Worm (Caenorhabditis elegans): ENCODE data around the gene ttbk-2.1.

Gene ttbk-2.1

ce11 chrIV:5272518-5272917 lies 14.0 kb downstream of the ttbk-2.1 start, which contains the start of gene F36H12.3:
Gene F36H12.3 (plus strand): TSS chrIV:5272818.
- TF ChIP-seq Y48G9A.11 (GFP tag; IDR thresholded peaks at IDR 0.05), result no peak
- TF ChIP-seq F44E2.7 (GFP tag; IDR thresholded peaks at IDR 0.05), result no peak
- TF ChIP-seq unc-62 (GFP tag; optimal IDR thresholded peaks at IDR 0.05 in 1 of 2), result peak in 1 of 2 experiments; percentile 65
- TF ChIP-seq unc-62 (tag; optimal IDR thresholded peaks at IDR 0.05), result no peak

- peak; percentile 60; the same call in 1 of the 2 replicates for TF ChIP-seq set-16 (GFP tag; IDR thresholded peaks at IDR 0.05)
- peak in 1 of 2 experiments; percentile 54 for TF ChIP-seq unc-62 (GFP tag; optimal IDR thresholded peaks at IDR 0.05 in 1 of 2)
- no peak for TF ChIP-seq unc-62 (tag; optimal IDR thresholded peaks at IDR 0.05)
- TF ChIP-seq nhr-11 (tag; optimal IDR thresholded peaks at IDR 0.05), result no peak
- no peak for TF ChIP-seq madf-9 (GFP tag; conservative IDR thresholded peaks at IDR 0.05)
- TF ChIP-seq mxl-2 (GFP tag; conservative IDR thresholded peaks at IDR 0.05), result no peak
Observed at ce11 chrIV:5273385-5273784, 14.9 kb downstream of the ttbk-2.1 start.

ce11 chrIV:5274123-5274581 lies 15.7 kb downstream of the ttbk-2.1 start, which contains the start of gene slfl-4:
Gene slfl-4 (plus strand): TSS chrIV:5274531.
- TF ChIP-seq nhr-41 (GFP tag; IDR thresholded peaks at IDR 0.05), result no peak
- no peak for TF ChIP-seq tra-1 (GFP tag; IDR thresholded peaks at IDR 0.05)
- TF ChIP-seq Y105C5A.15 (GFP tag; IDR thresholded peaks at IDR 0.05), result no peak
- TF ChIP-seq zip-2 (tag; optimal IDR thresholded peaks at IDR 0.05), result no peak
- no peak for TF ChIP-seq ctbp-1 (GFP tag; IDR thresholded peaks at IDR 0.05)
- no peak for TF ChIP-seq spr-1 (tag; optimal IDR thresholded peaks at IDR 0.05)

ce11 chrIV:5277752-5278151 lies 19.3 kb downstream of the ttbk-2.1 start, which contains the start of gene F36H12.17:
Gene F36H12.17 (minus strand): TSS chrIV:5277852.
- no peak for TF ChIP-seq ceh-62 (tag; optimal IDR thresholded peaks at IDR 0.05)
- no peak for TF ChIP-seq daf-16 (GFP tag; optimal IDR thresholded peaks at IDR 0.05)
- TF ChIP-seq daf-16 (tag; optimal IDR thresholded peaks at IDR 0.05), result no peak
- no peak for TF ChIP-seq ZK337.2 (GFP tag; IDR thresholded peaks at IDR 0.05)
- no peak for TF ChIP-seq ztf-7 (tag; optimal IDR thresholded peaks at IDR 0.05)

- TF ChIP-seq ceh-44 (GFP tag; IDR thresholded peaks at IDR 0.05) (no peak), ZK337.2 (GFP tag; IDR thresholded peaks at IDR 0.05) (no peak), daf-8 (GFP tag; IDR thresholded peaks at IDR 0.05) (no peak), php-3 (GFP tag; IDR thresholded peaks at IDR 0.05) (no peak), mdt-29 (GFP tag; IDR thresholded peaks at IDR 0.05) (no peak), saeg-2 (GFP tag; IDR thresholded peaks at IDR 0.05) (no peak), daf-12 (tag; optimal IDR thresholded peaks at IDR 0.05) (no peak), nhr-28 (tag; optimal IDR thresholded peaks at IDR 0.05) (no peak), hlh-11 (tag; optimal IDR thresholded peaks at IDR 0.05) (no peak), T20F7.1 (GFP tag; optimal IDR thresholded peaks at IDR 0.05) (no peak), ztf-7 (tag; optimal IDR thresholded peaks at IDR 0.05) (no peak), fos-1 (tag; optimal IDR thresholded peaks at IDR 0.05) (no peak), aha-1 (tag) (no peak), D1046.2 (GFP tag; IDR thresholded peaks at IDR 0.05) (no peak), mes-2 (tag; optimal IDR thresholded peaks at IDR 0.05; ENCODE audit: poor library complexity, severe bottlenecking) (no peak)
Observed at ce11 chrIV:5281457-5281856, 23.0 kb downstream of the ttbk-2.1 start.

ce11 chrIV:5287190-5287589 lies 28.7 kb downstream of the ttbk-2.1 start:
- TF ChIP-seq Y75B8A.6 (GFP tag; IDR thresholded peaks at IDR 0.05) (no peak), lin-39 (tag; optimal IDR thresholded peaks at IDR 0.05) (no peak), dmd-8 (GFP tag; IDR thresholded peaks at IDR 0.05) (no peak), egl-27 (tag; optimal IDR thresholded peaks at IDR 0.05) (no peak), F10B5.3 (tag; optimal IDR thresholded peaks at IDR 0.05) (no peak), lin-15B (tag; optimal IDR thresholded peaks at IDR 0.05) (no peak), ceh-82 (tag; optimal IDR thresholded peaks at IDR 0.05) (no peak), mep-1 (tag; optimal IDR thresholded peaks at IDR 0.05) (no peak), saeg-2 (GFP tag; IDR thresholded peaks at IDR 0.05) (no peak), dmd-9 (GFP tag; IDR thresholded peaks at IDR 0.05) (no peak), madf-5 (GFP tag; IDR thresholded peaks at IDR 0.05) (no peak)

Data from whole organism, L4 larva.